Worm (Caenorhabditis elegans): ENCODE results near the gene F17E9.18.

DNA sequence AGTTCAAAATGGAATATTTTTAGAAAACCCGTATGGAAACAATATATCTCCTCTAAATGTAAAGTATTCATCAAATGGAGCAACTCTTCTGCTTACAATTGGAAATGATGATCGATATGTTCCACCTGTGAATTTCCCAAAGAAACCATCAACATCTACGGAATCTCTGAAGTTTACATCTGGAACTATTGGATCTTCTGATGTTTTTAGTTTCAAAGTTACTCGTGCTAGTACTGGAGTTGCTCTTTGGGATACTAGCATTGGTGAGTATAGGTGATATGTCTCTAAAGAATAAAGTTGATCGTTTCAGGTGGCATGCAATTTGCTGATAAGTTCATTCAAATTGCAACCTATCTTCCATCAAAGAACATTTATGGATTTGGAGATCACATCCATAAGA is 20.9 kb upstream of the F17E9.18 start:
- TF ChIP-seq klf-2 (GFP tag; conservative IDR thresholded peaks at IDR 0.05) (no peak), ztf-23 (GFP tag; IDR thresholded peaks at IDR 0.05) (no peak), med-1 (GFP tag; optimal IDR thresholded peaks at IDR 0.05; ENCODE audit: insufficient read depth) (no peak), tab-1 (GFP tag; IDR thresholded peaks at IDR 0.05) (no peak), ref-1 (GFP tag; conservative IDR thresholded peaks at IDR 0.05) (no peak), cog-1 (tag; optimal IDR thresholded peaks at IDR 0.05) (no peak), ztf-29 (GFP tag; IDR thresholded peaks at IDR 0.05) (no peak), flt-1 (GFP tag; IDR thresholded peaks at IDR 0.05) (no peak)
